Worm (Caenorhabditis elegans): ENCODE data around the gene F10G7.9.

- TF ChIP-seq lsy-2 (tag; optimal IDR thresholded peaks at IDR 0.05) = no peak
- no peak for TF ChIP-seq mep-1 (tag; optimal IDR thresholded peaks at IDR 0.05)
- no peak for TF ChIP-seq ces-1 (GFP tag; optimal IDR thresholded peaks at IDR 0.05)
- no peak for TF ChIP-seq Y48G9A.11 (GFP tag; IDR thresholded peaks at IDR 0.05)
- TF ChIP-seq ceh-28 (tag; optimal IDR thresholded peaks at IDR 0.05) = no peak
- no peak for TF ChIP-seq nhr-237 (tag; optimal IDR thresholded peaks at IDR 0.05)
- no peak for TF ChIP-seq lin-15B (tag; optimal IDR thresholded peaks at IDR 0.05)
- no peak for TF ChIP-seq snpc-4 (tag; optimal IDR thresholded peaks at IDR 0.05)
- no peak for TF ChIP-seq jun-1 (tag; optimal IDR thresholded peaks at IDR 0.05)
- no peak for TF ChIP-seq nhr-28 (tag; optimal IDR thresholded peaks at IDR 0.05)
- no peak for TF ChIP-seq pqm-1 (tag; optimal IDR thresholded peaks at IDR 0.05)
- TF ChIP-seq unc-39 (tag; optimal IDR thresholded peaks at IDR 0.05) = no peak
Measured at ce11 chrII:4671692-4672091, 34.6 kb downstream of the F10G7.9 start, which contains the start of gene T05A7.6.

Data from whole organism, L4 larva.